Worm (Caenorhabditis elegans) whole organism, L4 larva: ENCODE data around the gene miz-1.

Experiments used
- F10B5.3 ChIP-seq: sonication (generic microtip); optimal IDR thresholded peaks from 2 replicates; lab custom pipeline; 2016; ENCODE audit warnings: mild to moderate bottlenecking, missing genetic modification characterization, missing compliant biosample characterization
- F49E8.2 ChIP-seq: sonication (generic microtip); optimal IDR thresholded peaks from 2 replicates; lab custom pipeline; 2016; ENCODE audit warnings: missing compliant biosample characterization, mild to moderate bottlenecking, missing genetic modification characterization, borderline replicate concordance
- Y75B8A.6 ChIP-seq: fragments of 200-800 bp; sonication (Bioruptor generic); IDR thresholded peaks from 2 replicates; pipeline ENCODE4 v1.3.6; 2022; ENCODE audit warnings: missing genetic modification reagents, missing genetic modification characterization, missing compliant biosample characterization
- aha-1 ChIP-seq: fragments of 150-350 bp; peaks from one replicate; lab custom pipeline; 2014; ENCODE audit warnings: missing biosample characterization, missing genetic modification characterization
- ama-1 ChIP-seq: fragments of 150-350 bp; optimal IDR thresholded peaks from 2 replicates; lab custom pipeline; 2014; ENCODE audit warnings: inconsistent platforms, mixed read lengths
- arid-1 ChIP-seq: fragments of 200-800 bp; sonication (Bioruptor generic); conservative IDR thresholded peaks from 2 replicates; pipeline ENCODE4 v1.3.6; 2022; ENCODE audit warnings: missing genetic modification reagents, missing genetic modification characterization, missing compliant biosample characterization
- ceh-20 ChIP-seq: fragments of 200-800 bp; sonication (Bioruptor generic); IDR thresholded peaks from 2 replicates; pipeline ENCODE4 v1.3.6; 2022; ENCODE audit warnings: missing genetic modification reagents, missing genetic modification characterization, missing compliant biosample characterization
- ceh-28 ChIP-seq: fragments of 150-350 bp; optimal IDR thresholded peaks from 2 replicates; lab custom pipeline; 2014; ENCODE audit warnings: missing biosample characterization, missing genetic modification reagents, missing genetic modification characterization
- ceh-82 ChIP-seq: sonication (generic microtip); optimal IDR thresholded peaks from 2 replicates; lab custom pipeline; 2017; ENCODE audit warnings: missing biosample characterization, missing genetic modification characterization
- ces-1 ChIP-seq: fragments of 150-350 bp; sonication (generic microtip); optimal IDR thresholded peaks from 4 replicates; lab custom pipeline; 2014; ENCODE audit warnings: missing biosample characterization, missing genetic modification reagents, missing genetic modification characterization
- daf-19 ChIP-seq: fragments of 200-800 bp; sonication (Bioruptor generic); conservative IDR thresholded peaks from 2 replicates; pipeline ENCODE4 v1.3.6; 2022; ENCODE audit warnings: missing genetic modification characterization, missing compliant biosample characterization
- dmd-9 ChIP-seq: fragments of 200-800 bp; sonication (Bioruptor generic); IDR thresholded peaks from 2 replicates; pipeline ENCODE4 v1.3.6; 2022; ENCODE audit warnings: missing genetic modification reagents, missing genetic modification characterization, missing compliant biosample characterization
- dpl-1 ChIP-seq: fragments of 150-350 bp; optimal IDR thresholded peaks from 2 replicates; lab custom pipeline; 2014; ENCODE audit warnings: missing biosample characterization, missing genetic modification reagents, missing genetic modification characterization
- egl-27 ChIP-seq: sonication (generic microtip); optimal IDR thresholded peaks from 3 replicates; lab custom pipeline; 2017; ENCODE audit warnings: missing biosample characterization, missing genetic modification reagents, missing genetic modification characterization
- gei-8 ChIP-seq: fragments of 200-800 bp; sonication (Bioruptor generic); optimal IDR thresholded peaks from 2 replicates; lab custom pipeline; 2018; ENCODE audit warnings: mild to moderate bottlenecking, missing genetic modification characterization, missing compliant biosample characterization
- hif-1 ChIP-seq, 2 experiments: sonication (generic microtip); optimal IDR thresholded peaks; 2 replicates each; lab custom pipeline; 2016 to 2017; ENCODE audit warnings: missing compliant biosample characterization in 2 of 2, missing genetic modification characterization in 2 of 2, missing genetic modification reagents in 2 of 2, missing genotype in 2 of 2, mild to moderate bottlenecking in 1 of 2
- lim-7 ChIP-seq: fragments of 200-800 bp; sonication (Bioruptor generic); IDR thresholded peaks from 2 replicates; pipeline ENCODE4 v1.3.6; 2022; ENCODE audit warnings: missing genetic modification characterization, missing compliant biosample characterization
- lin-1 ChIP-seq: fragments of 200-800 bp; sonication (Bioruptor generic); IDR thresholded peaks from 2 replicates; pipeline ENCODE4 v1.3.6; 2022; ENCODE audit warnings: missing genetic modification reagents, missing genetic modification characterization, missing compliant biosample characterization
- lin-15B ChIP-seq: fragments of 150-350 bp; sonication (generic microtip); optimal IDR thresholded peaks from 3 replicates; lab custom pipeline; 2014; ENCODE audit warnings: missing biosample characterization, missing genetic modification characterization
- lin-38 ChIP-seq: fragments of 200-800 bp; sonication (Bioruptor generic); IDR thresholded peaks from 2 replicates; pipeline ENCODE4 v1.3.6; 2022; ENCODE audit warnings: missing genetic modification reagents, missing genetic modification characterization, missing compliant biosample characterization
- mep-1 ChIP-seq: fragments of 150-350 bp; sonication (generic microtip); optimal IDR thresholded peaks from 3 replicates; lab custom pipeline; 2014; ENCODE audit warnings: missing biosample characterization, missing genetic modification characterization
- mes-2 ChIP-seq: sonication (generic microtip); optimal IDR thresholded peaks from 2 replicates; lab custom pipeline; 2016; ENCODE audit warnings: missing genotype, mild to moderate bottlenecking, missing genetic modification characterization, missing compliant biosample characterization; ENCODE audit not compliant: poor library complexity, severe bottlenecking
- mxl-2 ChIP-seq: fragments of 200-800 bp; sonication (Bioruptor generic); conservative IDR thresholded peaks from 2 replicates; pipeline ENCODE4 v1.3.6; 2022; ENCODE audit warnings: missing genetic modification reagents, missing genetic modification characterization, missing compliant biosample characterization
- nhr-111 ChIP-seq: fragments of 200-800 bp; sonication (Bioruptor generic); optimal IDR thresholded peaks from 2 replicates; lab custom pipeline; 2018; ENCODE audit warnings: mild to moderate bottlenecking, missing genetic modification characterization, missing compliant biosample characterization
- nhr-237 ChIP-seq: sonication (generic microtip); optimal IDR thresholded peaks from 2 replicates; lab custom pipeline; 2017; ENCODE audit warnings: missing biosample characterization, missing genetic modification characterization
- nhr-25 ChIP-seq: sonication (generic microtip); optimal IDR thresholded peaks from 2 replicates; lab custom pipeline; 2017; ENCODE audit warnings: missing genetic modification characterization, mild to moderate bottlenecking, missing compliant biosample characterization, antibody characterized with exemption, moderate library complexity, borderline replicate concordance; ENCODE audit not compliant: insufficient read depth
- nhr-41 ChIP-seq: fragments of 200-800 bp; sonication (Bioruptor generic); IDR thresholded peaks from 2 replicates; pipeline ENCODE4 v1.3.6; 2022; ENCODE audit warnings: missing genetic modification reagents, missing genetic modification characterization, missing compliant biosample characterization
- nhr-42 ChIP-seq: fragments of 200-800 bp; sonication (Bioruptor generic); IDR thresholded peaks from 2 replicates; pipeline ENCODE4 v1.3.6; 2022; ENCODE audit warnings: missing genetic modification characterization, missing compliant biosample characterization
- nhr-6 ChIP-seq: fragments of 150-350 bp; optimal IDR thresholded peaks from 2 replicates; lab custom pipeline; 2014; ENCODE audit warnings: missing biosample characterization, missing genetic modification characterization
- pha-4 ChIP-seq, 2 experiments: fragments of 150-350 bp in 1 of 2; fragments of 200-800 bp in 1 of 2; sonication (Bioruptor generic) in 1 of 2; IDR thresholded peaks in 1 of 2; optimal IDR thresholded peaks in 1 of 2; 2 replicates each; pipeline versions ENCODE4 v1.3.6 to Lab custom; 2014 to 2022; ENCODE audit warnings: missing genetic modification characterization in 2 of 2, missing genetic modification reagents in 2 of 2, missing biosample characterization in 1 of 2, missing compliant biosample characterization in 1 of 2
- sdz-12 ChIP-seq: fragments of 200-800 bp; sonication (Bioruptor generic); optimal IDR thresholded peaks from 2 replicates; lab custom pipeline; 2018; ENCODE audit warnings: mild to moderate bottlenecking, missing genetic modification characterization, missing compliant biosample characterization
- snpc-1.2 ChIP-seq: fragments of 200-800 bp; sonication (Bioruptor generic); IDR thresholded peaks from 2 replicates; pipeline ENCODE4 v1.3.6; 2022; ENCODE audit warnings: missing genetic modification reagents, missing genetic modification characterization, missing compliant biosample characterization
- snpc-4 ChIP-seq: fragments of 150-350 bp; optimal IDR thresholded peaks from 2 replicates; lab custom pipeline; 2014; ENCODE audit warnings: missing biosample characterization, missing genetic modification characterization
- tag-97 ChIP-seq: fragments of 200-800 bp; sonication (Bioruptor generic); IDR thresholded peaks from 2 replicates; pipeline ENCODE4 v1.3.6; 2022; ENCODE audit warnings: missing genetic modification characterization, missing compliant biosample characterization
- tra-1 ChIP-seq: fragments of 200-800 bp; sonication (Bioruptor generic); IDR thresholded peaks from 2 replicates; pipeline ENCODE4 v1.3.6; 2022; ENCODE audit warnings: missing genetic modification reagents, missing genetic modification characterization, missing compliant biosample characterization
- unc-130 ChIP-seq: sonication (generic microtip); optimal IDR thresholded peaks from 2 replicates; lab custom pipeline; 2016; ENCODE audit warnings: missing genetic modification reagents, missing genetic modification characterization, missing compliant biosample characterization
- unc-62 ChIP-seq, 3 experiments: fragments of 150-350 bp in 1 of 3; sonication (generic microtip); optimal IDR thresholded peaks in 2 of 3; peaks in 1 of 3; 1 replicate in 1 of 3; 2 replicates in 2 of 3; lab custom pipeline; 2014 to 2017; ENCODE audit warnings: missing biosample characterization in 3 of 3, missing genetic modification characterization in 3 of 3, missing genetic modification reagents in 3 of 3, missing genotype in 1 of 3
- vab-7 ChIP-seq: fragments of 200-800 bp; sonication (Bioruptor generic); IDR thresholded peaks from 2 replicates; pipeline ENCODE4 v1.3.6; 2022; ENCODE audit warnings: missing genetic modification reagents, missing genetic modification characterization, missing compliant biosample characterization
- zag-1 ChIP-seq: fragments of 150-350 bp; optimal IDR thresholded peaks from 2 replicates; lab custom pipeline; 2014; ENCODE audit warnings: missing biosample characterization, missing genetic modification characterization
- zip-2 ChIP-seq: fragments of 150-350 bp; optimal IDR thresholded peaks from 2 replicates; lab custom pipeline; 2014; ENCODE audit warnings: missing biosample characterization, missing genetic modification characterization
- ztf-7 ChIP-seq: fragments of 150-350 bp; optimal IDR thresholded peaks from 2 replicates; lab custom pipeline; 2014; ENCODE audit warnings: missing biosample characterization, missing genetic modification characterization

Gene miz-1

ce11 chrIV:10812099-10812498 is at the start of gene miz-1:
miz-1 (plus strand) TSS chrIV:10812399.
- TF ChIP-seq ceh-20 (GFP tag; lab: Robert Waterston, UW), result peak; percentile 61; the same call in 1 of the 2 replicates
- no peak for TF ChIP-seq dmd-9 (GFP tag; lab: Robert Waterston, UW)

ce11 chrIV:10764206-10764605 is 48.0 kb upstream of the miz-1 start, which contains the start of gene T25B9.11:
T25B9.11 (plus strand) TSS chrIV:10764506.
- TF ChIP-seq snpc-1.2 (no peak), zag-1 (tag; lab: Kevin White, UChicago) (no peak), lin-1 (GFP tag; lab: Robert Waterston, UW) (no peak), gei-8 (no peak)

ce11 chrIV:10765053-10765452 is 47.1 kb upstream of the miz-1 start, which contains the start of gene T25B9.12:
T25B9.12 (plus strand) TSS chrIV:10765353.
- TF ChIP-seq F10B5.3 (tag; lab: Kevin White, UChicago) (no peak), ama-1 (lab: Kevin White, UChicago) (no peak), Y75B8A.6 (no peak), snpc-4 (tag; lab: Kevin White, UChicago) (no peak), hif-1 (tag; optimal IDR thresholded peaks at IDR 0.05; lab: Kevin White, UChicago) (no peak), ceh-82 (tag; lab: Kevin White, UChicago) (no peak), lin-15B (no peak), tra-1 (GFP tag; lab: Robert Waterston, UW) (no peak), tag-97 (GFP tag; lab: Robert Waterston, UW) (no peak), nhr-25 (no peak), nhr-41 (no peak), sdz-12 (GFP tag; lab: Kevin White, UChicago) (no peak), aha-1 (tag; lab: Kevin White, UChicago) (no peak), dpl-1 (GFP tag; lab: Kevin White, UChicago) (no peak), egl-27 (tag; lab: Kevin White, UChicago) (no peak), zip-2 (tag; lab: Kevin White, UChicago) (no peak), daf-19 (GFP tag; lab: Robert Waterston, UW) (no peak), unc-130 (GFP tag; lab: Kevin White, UChicago) (no peak), lin-38 (GFP tag; lab: Robert Waterston, UW) (no peak)

ce11 chrIV:10766071-10766470 is 46.1 kb upstream of the miz-1 start:
- TF ChIP-seq ceh-82 (tag; lab: Kevin White, UChicago), result no peak
- no peak for TF ChIP-seq hif-1 (tag; optimal IDR thresholded peaks at IDR 0.05; lab: Kevin White, UChicago)
- peak; percentile 16 for TF ChIP-seq F49E8.2
- TF ChIP-seq snpc-1.2, result peak; percentile 83
- no peak for TF ChIP-seq zip-2 (tag; lab: Kevin White, UChicago)
- no peak for TF ChIP-seq dpl-1 (GFP tag; lab: Kevin White, UChicago)
- no peak for TF ChIP-seq ztf-7 (tag; lab: Kevin White, UChicago)
- TF ChIP-seq ces-1 (GFP tag; lab: Kevin White, UChicago), result no peak
- TF ChIP-seq nhr-25, result no peak
- TF ChIP-seq nhr-6, result no peak
- TF ChIP-seq nhr-111, result no peak
- TF ChIP-seq vab-7 (GFP tag; lab: Robert Waterston, UW), result no peak
- TF ChIP-seq unc-62 (GFP tag; optimal IDR thresholded peaks at IDR 0.05 in 1 of 2; lab: Kevin White, UChicago), result no peak
- no peak for TF ChIP-seq unc-62 (tag; optimal IDR thresholded peaks at IDR 0.05; lab: Kevin White, UChicago)
- TF ChIP-seq nhr-42 (GFP tag; lab: Robert Waterston, UW), result no peak
- TF ChIP-seq pha-4 (GFP tag; IDR thresholded peaks at IDR 0.05; lab: Robert Waterston, UW), result no peak
- no peak for TF ChIP-seq pha-4 (tag; optimal IDR thresholded peaks at IDR 0.05; lab: Kevin White, UChicago)
- no peak for TF ChIP-seq lim-7 (GFP tag; lab: Robert Waterston, UW)
- peak; percentile 30 for TF ChIP-seq mes-2 (tag; lab: Kevin White, UChicago)
- no peak for TF ChIP-seq mxl-2 (GFP tag; lab: Robert Waterston, UW)
- TF ChIP-seq ceh-28 (tag; lab: Kevin White, UChicago), result no peak
- no peak for TF ChIP-seq nhr-237
- TF ChIP-seq gei-8, result no peak
- TF ChIP-seq mep-1 (tag; lab: Kevin White, UChicago), result no peak
- TF ChIP-seq unc-130 (GFP tag; lab: Kevin White, UChicago), result peak; percentile 32
- TF ChIP-seq arid-1 (GFP tag; lab: Robert Waterston, UW), result no peak
